Worm (Caenorhabditis elegans) whole organism, young adult: ENCODE measurements around the gene lrch-1.

Source experiments
- B0019.2 ChIP-seq: fragments of 200-800 bp; sonication (Bioruptor generic); conservative IDR thresholded peaks from 2 replicates; pipeline ENCODE4 v1.3.6; 2022; ENCODE audit warnings: missing genetic modification reagents, missing genetic modification characterization, missing compliant biosample characterization
- B0261.1 ChIP-seq: sonication (generic microtip); optimal IDR thresholded peaks from 2 replicates; lab custom pipeline; 2016; ENCODE audit warnings: mild to moderate bottlenecking, missing genetic modification characterization, moderate library complexity, missing compliant biosample characterization
- D2030.7 ChIP-seq: fragments of 200-800 bp; sonication (Bioruptor generic); IDR thresholded peaks from 2 replicates; pipeline ENCODE4 v1.3.6; 2022; ENCODE audit warnings: missing genetic modification reagents, missing genetic modification characterization, missing compliant biosample characterization
- F10E7.11 ChIP-seq: sonication (generic microtip); optimal IDR thresholded peaks from 2 replicates; lab custom pipeline; 2017; ENCODE audit warnings: mild to moderate bottlenecking, missing genetic modification characterization, moderate library complexity, missing compliant biosample characterization
- F22D6.2 ChIP-seq: sonication (generic microtip); optimal IDR thresholded peaks from 2 replicates; lab custom pipeline; 2016; ENCODE audit warnings: mild to moderate bottlenecking, missing genetic modification characterization, missing compliant biosample characterization
- K12H6.12 ChIP-seq: fragments of 200-800 bp; sonication (Bioruptor generic); optimal IDR thresholded peaks from 2 replicates; lab custom pipeline; 2018; ENCODE audit warnings: mild to moderate bottlenecking, missing genetic modification characterization, missing compliant biosample characterization
- Y53G8AR.9 ChIP-seq: fragments of 200-800 bp; sonication (Bioruptor generic); conservative IDR thresholded peaks from 2 replicates; pipeline ENCODE4 v1.3.6; 2022; ENCODE audit warnings: missing genetic modification reagents, missing genetic modification characterization, missing compliant biosample characterization
- Y79H2A.3 ChIP-seq: fragments of 200-800 bp; sonication (Bioruptor generic); conservative IDR thresholded peaks from 2 replicates; pipeline ENCODE4 v1.3.6; 2022; ENCODE audit warnings: missing genetic modification reagents, missing genetic modification characterization, missing compliant biosample characterization
- akir-1 ChIP-seq: fragments of 200-800 bp; sonication (Bioruptor generic); optimal IDR thresholded peaks from 2 replicates; lab custom pipeline; 2018; ENCODE audit warnings: mild to moderate bottlenecking, missing genetic modification characterization, moderate library complexity, missing compliant biosample characterization
- aptf-2 ChIP-seq: fragments of 200-800 bp; sonication (Bioruptor generic); conservative IDR thresholded peaks from 2 replicates; pipeline ENCODE4 v1.3.6; 2022; ENCODE audit warnings: missing genetic modification reagents, missing genetic modification characterization, missing compliant biosample characterization
- atf-7 ChIP-seq: sonication (generic microtip); optimal IDR thresholded peaks from 2 replicates; lab custom pipeline; 2017; ENCODE audit warnings: mild to moderate bottlenecking, missing genetic modification characterization, missing compliant biosample characterization
- athp-1 ChIP-seq: sonication (generic microtip); optimal IDR thresholded peaks from 2 replicates; lab custom pipeline; 2017; ENCODE audit warnings: mild to moderate bottlenecking, missing genetic modification characterization, missing compliant biosample characterization
- bed-2 ChIP-seq: fragments of 200-800 bp; sonication (Bioruptor generic); IDR thresholded peaks from 2 replicates; pipeline ENCODE4 v1.3.6; 2022; ENCODE audit warnings: missing genetic modification reagents, missing genetic modification characterization, missing compliant biosample characterization
- ccch-3 ChIP-seq: fragments of 200-800 bp; sonication (Bioruptor generic); optimal IDR thresholded peaks from 2 replicates; lab custom pipeline; 2018; ENCODE audit warnings: mild to moderate bottlenecking, missing genetic modification characterization, missing compliant biosample characterization
- cebp-1 ChIP-seq, 2 experiments: fragments of 200-800 bp in 1 of 2; sonication (Bioruptor generic) in 1 of 2; sonication (generic microtip) in 1 of 2; IDR thresholded peaks in 1 of 2; optimal IDR thresholded peaks in 1 of 2; 2 replicates each; pipeline versions ENCODE4 v1.3.6 to Lab custom; 2017 to 2022; ENCODE audit warnings: missing compliant biosample characterization in 2 of 2, missing genetic modification characterization in 2 of 2, mild to moderate bottlenecking in 1 of 2, missing genetic modification reagents in 1 of 2, moderate library complexity in 1 of 2
- ceh-27 ChIP-seq: fragments of 200-800 bp; sonication (Bioruptor generic); optimal IDR thresholded peaks from 2 replicates; lab custom pipeline; 2018; ENCODE audit warnings: mild to moderate bottlenecking, missing genetic modification characterization, moderate library complexity, missing compliant biosample characterization
- dox-1 ChIP-seq: fragments of 200-800 bp; sonication (Bioruptor generic); IDR thresholded peaks from 2 replicates; pipeline ENCODE4 v1.3.6; 2022; ENCODE audit warnings: missing genetic modification reagents, missing genetic modification characterization, missing compliant biosample characterization
- dpff-1 ChIP-seq: sonication (generic microtip); optimal IDR thresholded peaks from 2 replicates; lab custom pipeline; 2017; ENCODE audit warnings: mild to moderate bottlenecking, missing genetic modification characterization, missing compliant biosample characterization
- efl-1 ChIP-seq: fragments of 150-350 bp; optimal IDR thresholded peaks from 2 replicates; lab custom pipeline; 2014; ENCODE audit warnings: missing biosample characterization, missing genetic modification reagents, missing genetic modification characterization
- egl-18 ChIP-seq: fragments of 200-800 bp; sonication (Bioruptor generic); IDR thresholded peaks from 2 replicates; pipeline ENCODE4 v1.3.6; 2022; ENCODE audit warnings: missing genetic modification reagents, missing genetic modification characterization, missing compliant biosample characterization
- egrh-3 ChIP-seq: fragments of 200-800 bp; sonication (Bioruptor generic); IDR thresholded peaks from 2 replicates; pipeline ENCODE4 v1.3.6; 2022; ENCODE audit warnings: missing genetic modification reagents, missing genetic modification characterization, missing compliant biosample characterization
- hrde-1 ChIP-seq: sonication (generic microtip); optimal IDR thresholded peaks from 2 replicates; lab custom pipeline; 2016; ENCODE audit warnings: missing genetic modification characterization, mild to moderate bottlenecking, missing compliant biosample characterization, moderate library complexity, missing genotype, missing genetic modification reagents, borderline replicate concordance
- lin-40 ChIP-seq: sonication (generic microtip); optimal IDR thresholded peaks from 2 replicates; lab custom pipeline; 2016; ENCODE audit warnings: missing genetic modification characterization, mild to moderate bottlenecking, missing compliant biosample characterization, missing genotype, missing genetic modification reagents
- lir-1 ChIP-seq: fragments of 200-800 bp; sonication (Bioruptor generic); conservative IDR thresholded peaks from 2 replicates; pipeline ENCODE4 v1.3.6; 2022; ENCODE audit warnings: missing genetic modification reagents, missing genetic modification characterization, missing compliant biosample characterization
- lsy-27 ChIP-seq: sonication (generic microtip); optimal IDR thresholded peaks from 2 replicates; lab custom pipeline; 2017; ENCODE audit warnings: missing genetic modification characterization, mild to moderate bottlenecking, missing compliant biosample characterization, antibody characterized with exemption, missing genotype, borderline replicate concordance; ENCODE audit not compliant: insufficient read depth
- madf-10 ChIP-seq: sonication (generic microtip); optimal IDR thresholded peaks from 2 replicates; lab custom pipeline; 2016; ENCODE audit warnings: mild to moderate bottlenecking, missing genetic modification characterization, missing compliant biosample characterization
- mxl-1 ChIP-seq: sonication (generic microtip); optimal IDR thresholded peaks from 2 replicates; lab custom pipeline; 2016; ENCODE audit warnings: missing genetic modification characterization, missing compliant biosample characterization
- nhr-80 ChIP-seq: sonication (generic microtip); optimal IDR thresholded peaks from 2 replicates; lab custom pipeline; 2016; ENCODE audit warnings: missing genetic modification characterization, missing compliant biosample characterization
- pbrm-1 ChIP-seq: fragments of 200-800 bp; sonication (Bioruptor generic); IDR thresholded peaks from 2 replicates; pipeline ENCODE4 v1.3.6; 2022; ENCODE audit warnings: missing genetic modification reagents, missing genetic modification characterization, missing compliant biosample characterization
- rcor-1 ChIP-seq: fragments of 200-800 bp; sonication (Bioruptor generic); IDR thresholded peaks from 2 replicates; pipeline ENCODE4 v1.3.6; 2022; ENCODE audit warnings: missing genetic modification reagents, missing genetic modification characterization, missing compliant biosample characterization
- snpc-1.1 ChIP-seq: sonication (generic microtip); optimal IDR thresholded peaks from 2 replicates; lab custom pipeline; 2017; ENCODE audit warnings: missing genetic modification characterization, mild to moderate bottlenecking, missing compliant biosample characterization, antibody characterized with exemption, moderate library complexity, missing genotype, missing genetic modification reagents; ENCODE audit not compliant: insufficient read depth
- snpc-4 ChIP-seq, 5 experiments: fragments of 150-350 bp in 1 of 5; sonication (generic microtip) in 4 of 5; optimal IDR thresholded peaks; 2 replicates each; lab custom pipeline; 2014 to 2018; ENCODE audit warnings: missing genetic modification characterization in 5 of 5, missing biosample characterization in 3 of 5, antibody characterized with exemption in 2 of 5, mild to moderate bottlenecking in 2 of 5, missing compliant biosample characterization in 2 of 5, missing genotype in 2 of 5, moderate library complexity in 2 of 5, missing genetic modification reagents in 1 of 5
- zfh-2 ChIP-seq: fragments of 200-800 bp; sonication (Bioruptor generic); conservative IDR thresholded peaks from 2 replicates; pipeline ENCODE4 v1.3.6; 2022; ENCODE audit warnings: missing genetic modification reagents, missing genetic modification characterization, missing compliant biosample characterization
- ztf-26 ChIP-seq: sonication (generic microtip); optimal IDR thresholded peaks from 2 replicates; lab custom pipeline; 2017; ENCODE audit warnings: missing genetic modification characterization, missing compliant biosample characterization
- ztf-6 ChIP-seq: fragments of 200-800 bp; sonication (Bioruptor generic); IDR thresholded peaks from 2 replicates; pipeline ENCODE4 v1.3.6; 2022; ENCODE audit warnings: missing genetic modification reagents, missing genetic modification characterization, missing compliant biosample characterization

The lrch-1 gene

ce11 chrX:6248778-6249658 lies 32.6 kb upstream of the lrch-1 start:
- TF ChIP-seq pbrm-1 (GFP tag; lab: Robert Waterston, UW) (no peak), cebp-1 (GFP tag; IDR thresholded peaks at IDR 0.05; lab: Robert Waterston, UW) (no peak), cebp-1 (tag; optimal IDR thresholded peaks at IDR 0.05; lab: Kevin White, UChicago) (peak; percentile 86), nhr-80 (tag; lab: Kevin White, UChicago) (peak; percentile 34), F22D6.2 (no peak), K12H6.12 (tag; lab: Kevin White, UChicago) (peak; percentile 12), lsy-27 (tag; lab: Kevin White, UChicago) (no peak), ceh-27 (GFP tag; lab: Kevin White, UChicago) (peak; percentile 17)

DNA sequence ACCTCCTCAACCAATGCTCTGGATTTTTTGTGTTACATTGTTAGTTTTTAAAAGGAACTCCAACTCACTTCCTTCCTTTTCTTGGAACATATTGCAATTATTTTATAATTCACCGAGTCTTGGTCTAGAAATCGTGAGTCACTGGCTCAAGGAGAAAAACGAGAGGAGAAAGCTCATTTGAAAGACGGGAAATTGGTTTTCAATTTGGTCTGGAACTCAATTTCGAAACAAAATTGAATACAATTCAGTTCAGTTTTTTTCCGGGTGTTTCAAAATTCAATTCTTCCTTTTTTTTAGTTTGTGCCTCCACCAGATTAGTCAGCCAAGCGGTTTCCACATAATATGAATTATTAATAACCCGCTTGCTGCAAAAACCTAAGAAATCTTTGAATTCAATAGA lies 31.4 kb upstream of the lrch-1 start:
- no peak for TF ChIP-seq snpc-4 (GFP tag; optimal IDR thresholded peaks at IDR 0.05; lab: Kevin White, UChicago)
- TF ChIP-seq snpc-4 (tag; optimal IDR thresholded peaks at IDR 0.05; lab: Kevin White, UChicago): no peak
- TF ChIP-seq F22D6.2: no peak
- no peak for TF ChIP-seq aptf-2
- TF ChIP-seq rcor-1 (GFP tag; lab: Robert Waterston, UW): no peak
- no peak for TF ChIP-seq F10E7.11 (tag; lab: Kevin White, UChicago)
- no peak for TF ChIP-seq madf-10
- TF ChIP-seq akir-1 (GFP tag; lab: Kevin White, UChicago): no peak
- no peak for TF ChIP-seq pbrm-1 (GFP tag; lab: Robert Waterston, UW)
- no peak for TF ChIP-seq egrh-3 (GFP tag; lab: Robert Waterston, UW)
- TF ChIP-seq D2030.7 (GFP tag; lab: Robert Waterston, UW): no peak
- no peak for TF ChIP-seq B0019.2 (GFP tag; lab: Robert Waterston, UW)
- no peak for TF ChIP-seq efl-1
- no peak for TF ChIP-seq hrde-1

DNA sequence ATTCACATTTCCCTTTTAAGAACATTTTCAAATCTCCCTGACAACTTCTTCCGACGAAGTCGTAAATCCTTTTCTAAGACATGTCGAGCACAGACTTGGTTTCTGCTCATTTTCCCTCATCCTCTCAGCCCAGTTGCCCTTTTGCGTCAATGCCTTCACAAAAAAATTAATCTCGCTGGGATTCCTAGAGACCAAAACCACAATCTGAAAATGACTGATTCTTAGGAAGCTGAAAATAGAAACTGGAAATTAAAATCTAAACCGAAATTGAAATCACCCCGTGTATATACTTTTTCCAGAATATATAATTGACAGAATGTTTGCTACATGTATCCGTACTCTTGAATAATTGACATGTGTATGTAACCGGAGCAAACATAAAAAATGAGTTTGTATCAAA lies 30.6 kb upstream of the lrch-1 start:
- TF ChIP-seq B0261.1 (tag; lab: Kevin White, UChicago) (no peak), ztf-6 (GFP tag; lab: Robert Waterston, UW) (no peak), dox-1 (GFP tag; lab: Robert Waterston, UW) (no peak), egl-18 (no peak), zfh-2 (no peak), ccch-3 (GFP tag; lab: Kevin White, UChicago) (no peak), atf-7 (tag; lab: Kevin White, UChicago) (no peak), lir-1 (GFP tag; lab: Robert Waterston, UW) (no peak), hrde-1 (no peak), athp-1 (tag; lab: Kevin White, UChicago) (no peak), snpc-1.1 (tag; lab: Kevin White, UChicago) (no peak), Y53G8AR.9 (GFP tag; lab: Robert Waterston, UW) (no peak), Y79H2A.3 (no peak), bed-2 (GFP tag; lab: Robert Waterston, UW) (no peak), rcor-1 (GFP tag; lab: Robert Waterston, UW) (no peak), lin-40 (tag; lab: Kevin White, UChicago) (no peak), dpff-1 (tag; lab: Kevin White, UChicago) (no peak), mxl-1 (tag; lab: Kevin White, UChicago) (no peak), ztf-26 (tag; lab: Kevin White, UChicago) (no peak)
